Worm (Caenorhabditis elegans): ENCODE data around the gene srh-149.

DNA sequence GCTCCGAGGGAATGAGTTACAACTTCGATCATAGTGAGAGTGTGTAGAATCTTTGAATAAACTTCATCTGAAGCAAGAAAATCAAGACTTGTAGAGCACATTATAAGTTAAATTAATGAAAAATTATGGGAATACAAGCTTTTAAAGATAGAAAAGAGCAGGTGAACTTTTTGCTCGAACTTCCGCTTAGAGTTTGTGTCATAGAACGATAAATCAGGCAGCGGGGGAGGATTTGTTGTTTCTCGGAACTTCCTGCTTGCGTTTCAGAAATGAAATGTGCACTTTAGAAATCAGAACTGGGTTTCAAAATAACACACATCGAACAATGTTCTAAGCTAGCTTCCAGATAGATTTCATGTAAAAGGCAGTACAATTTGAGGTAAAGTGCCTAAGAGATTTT is at the start of gene srh-149:
- TF ChIP-seq lin-13 (GFP tag; optimal IDR thresholded peaks at IDR 0.05), result no peak
- TF ChIP-seq unc-39 (tag; optimal IDR thresholded peaks at IDR 0.05), result no peak
- no peak for TF ChIP-seq ZK546.5 (tag; optimal IDR thresholded peaks at IDR 0.05)
- TF ChIP-seq elt-3 (tag; optimal IDR thresholded peaks at IDR 0.05), result no peak
- no peak for TF ChIP-seq aly-2 (tag; optimal IDR thresholded peaks at IDR 0.05)
- no peak for TF ChIP-seq snpc-4 (tag; optimal IDR thresholded peaks at IDR 0.05)
- no peak for TF ChIP-seq skn-1 (tag; optimal IDR thresholded peaks at IDR 0.05)
- TF ChIP-seq R02D3.7 (tag; optimal IDR thresholded peaks at IDR 0.05), result no peak
- no peak for TF ChIP-seq nhr-77 (tag; optimal IDR thresholded peaks at IDR 0.05)
- no peak for TF ChIP-seq mdl-1 (tag; optimal IDR thresholded peaks at IDR 0.05)

All from whole organism, L2 larva.